Worm (Caenorhabditis elegans): Measurements from ENCODE around the gene F59B10.4.

DNA sequence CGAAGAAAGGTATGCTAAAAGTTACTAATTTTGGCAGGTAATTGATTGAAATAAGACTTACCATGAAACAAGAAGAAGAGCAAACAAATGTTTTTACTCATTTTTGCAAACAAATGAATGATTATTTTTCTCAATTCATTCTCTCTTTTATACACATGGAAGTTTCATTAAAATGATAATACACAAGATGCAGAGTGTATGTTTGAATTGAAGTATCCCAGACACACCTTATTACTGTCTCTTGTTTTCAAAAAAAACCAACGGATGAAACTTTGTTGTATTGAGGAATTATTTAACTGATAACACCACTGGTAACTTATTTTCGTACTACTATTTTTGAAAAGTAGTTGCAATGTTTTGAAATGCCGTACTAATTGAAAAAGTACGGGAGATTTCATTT, 39.6 kb downstream of the F59B10.4 start, which contains the start of gene clec-59:
- TF ChIP-seq mdl-1 (tag; optimal IDR thresholded peaks at IDR 0.05) (no peak), tbx-2 (tag; optimal IDR thresholded peaks at IDR 0.05) (no peak), zag-1 (tag; optimal IDR thresholded peaks at IDR 0.05) (no peak), lin-39 (tag; optimal IDR thresholded peaks at IDR 0.05) (no peak), nhr-47 (tag; optimal IDR thresholded peaks at IDR 0.05) (no peak), ces-1 (GFP tag; optimal IDR thresholded peaks at IDR 0.05) (no peak), lsy-2 (tag; optimal IDR thresholded peaks at IDR 0.05) (no peak), snu-23 (GFP tag; optimal IDR thresholded peaks at IDR 0.05) (no peak), snpc-4 (tag; optimal IDR thresholded peaks at IDR 0.05) (no peak), nhr-77 (tag; optimal IDR thresholded peaks at IDR 0.05) (no peak), hlh-17 (GFP tag; optimal IDR thresholded peaks at IDR 0.05; ENCODE audit: borderline replicate concordance) (no peak), unc-130 (tag; optimal IDR thresholded peaks at IDR 0.05) (no peak), aly-2 (tag; optimal IDR thresholded peaks at IDR 0.05) (no peak), nhr-85 (tag) (no peak)

All from whole organism, L1 larva.